Fruit fly (Drosophila melanogaster): ENCODE measurements around the gene ClpP.
A peak's percentile ranks its signal among the peaks of the same experiment; 100 is the strongest.

Gene ClpP

dm6 chr2L:10356508-10356907 lies at the start of gene ClpP, which contains the start of gene CtsL4:
Gene ClpP, plus strand, starts transcription at chr2L:10356795.
Gene CtsL4, minus strand, starts transcription at chr2L:10356597.
- TF ChIP-seq CG8478 (optimal IDR thresholded peaks at IDR 0.05): no peak
- no peak for TF ChIP-seq CTCF (optimal IDR thresholded peaks at IDR 0.05)

dm6 chr2L:10310614-10311382 lies 45.8 kb upstream of the ClpP start, which contains the start of gene Cdk5alpha:
Gene Cdk5alpha, minus strand, starts transcription at chr2L:10310956.
- TF ChIP-seq CTCF (optimal IDR thresholded peaks at IDR 0.05) (no peak), CG8478 (optimal IDR thresholded peaks at IDR 0.05) (no peak)

- TF ChIP-seq CG8478 (optimal IDR thresholded peaks at IDR 0.05) (no peak), CTCF (optimal IDR thresholded peaks at IDR 0.05) (peak in 1 of 2 experiments; percentile 6)
Observed at dm6 chr2L:10311822-10312221, 44.8 kb upstream of the ClpP start.

dm6 chr2L:10314327-10315210 lies 42.0 kb upstream of the ClpP start, which contains the start of the genes Usp14 and CG4972:
Gene Usp14, minus strand, starts transcription at chr2L:10314396.
Gene CG4972, plus strand, starts transcription at chr2L:10314792.
- TF ChIP-seq CG8478 (optimal IDR thresholded peaks at IDR 0.05): no peak
- TF ChIP-seq CTCF (optimal IDR thresholded peaks at IDR 0.05): no peak

- TF ChIP-seq CTCF (optimal IDR thresholded peaks at IDR 0.05) (no peak), CG8478 (optimal IDR thresholded peaks at IDR 0.05) (no peak)
Observed at dm6 chr2L:10315888-10316287, 40.7 kb upstream of the ClpP start.

- TF ChIP-seq CTCF (optimal IDR thresholded peaks at IDR 0.05) (no peak), CG8478 (optimal IDR thresholded peaks at IDR 0.05) (no peak)
Observed at dm6 chr2L:10320174-10320775, 36.3 kb upstream of the ClpP start.

- no peak for TF ChIP-seq CTCF (optimal IDR thresholded peaks at IDR 0.05)
- TF ChIP-seq CG8478 (optimal IDR thresholded peaks at IDR 0.05): no peak
Observed at dm6 chr2L:10321036-10321583, 35.5 kb upstream of the ClpP start.

dm6 chr2L:10321612-10322011 lies 35.0 kb upstream of the ClpP start:
- TF ChIP-seq CTCF (optimal IDR thresholded peaks at IDR 0.05) (no peak), CG8478 (optimal IDR thresholded peaks at IDR 0.05) (no peak)

dm6 chr2L:10322176-10322575 lies 34.4 kb upstream of the ClpP start, which contains the start of gene CG4995:
Gene CG4995, plus strand, starts transcription at chr2L:10322476.
- no peak for TF ChIP-seq CTCF (optimal IDR thresholded peaks at IDR 0.05)
- TF ChIP-seq CG8478 (optimal IDR thresholded peaks at IDR 0.05): no peak

dm6 chr2L:10322773-10323487 lies 33.7 kb upstream of the ClpP start, which contains the start of gene CG5381:
Gene CG5381, minus strand, starts transcription at chr2L:10323102.
- TF ChIP-seq CTCF (optimal IDR thresholded peaks at IDR 0.05) (no peak), CG8478 (optimal IDR thresholded peaks at IDR 0.05) (no peak)

- TF ChIP-seq CG8478 (optimal IDR thresholded peaks at IDR 0.05) (no peak), CTCF (optimal IDR thresholded peaks at IDR 0.05) (no peak)
Observed at dm6 chr2L:10327790-10328189, 28.8 kb upstream of the ClpP start, which contains the start of gene RnrL. Gene RnrL, minus strand, starts transcription at chr2L:10327943.

dm6 chr2L:10331066-10331847 lies 25.3 kb upstream of the ClpP start, which contains the start of the genes Schip1 and Cox10:
Gene Schip1, minus strand, starts transcription at chr2L:10331116.
Gene Cox10, plus strand, starts transcription at chr2L:10331471.
- TF ChIP-seq CTCF (optimal IDR thresholded peaks at IDR 0.05) (no peak), CG8478 (optimal IDR thresholded peaks at IDR 0.05) (no peak)

All from S2 (cell line).